Worm (Caenorhabditis elegans): ENCODE measurements around the gene M03E7.3.

M03E7.3 gene

ce11 chrV:5596391-5597030 is 18.3 kb upstream of the M03E7.3 start, which contains the start of gene zhit-1 (continued):
- TF ChIP-seq mcd-1 (GFP tag; IDR thresholded peaks at IDR 0.05): peak; percentile 87
- TF ChIP-seq ztf-26 (tag; optimal IDR thresholded peaks at IDR 0.05): no peak
- peak; percentile 25 for TF ChIP-seq him-1 (tag; optimal IDR thresholded peaks at IDR 0.05)
- no peak for TF ChIP-seq lir-1 (GFP tag; conservative IDR thresholded peaks at IDR 0.05)
- no peak for TF ChIP-seq ceh-91 (GFP tag; IDR thresholded peaks at IDR 0.05)
- no peak for TF ChIP-seq nhr-179 (tag; optimal IDR thresholded peaks at IDR 0.05)
- TF ChIP-seq F52B5.7 (tag; optimal IDR thresholded peaks at IDR 0.05): no peak
- no peak for TF ChIP-seq C06A6.2 (GFP tag; conservative IDR thresholded peaks at IDR 0.05)
- TF ChIP-seq F22D6.2 (tag; optimal IDR thresholded peaks at IDR 0.05): no peak
- peak in 2 of 3 experiments; percentile 60 to 73 for TF ChIP-seq lin-35 (GFP tag; optimal IDR thresholded peaks at IDR 0.05)
- no peak for TF ChIP-seq hrde-1 (tag; optimal IDR thresholded peaks at IDR 0.05; ENCODE audit: borderline replicate concordance)
- TF ChIP-seq B0035.1 (tag; optimal IDR thresholded peaks at IDR 0.05): no peak
- no peak for TF ChIP-seq B0336.3 (GFP tag; IDR thresholded peaks at IDR 0.05)
- TF ChIP-seq F55B11.4 (tag; optimal IDR thresholded peaks at IDR 0.05; ENCODE audit: borderline replicate concordance, insufficient read depth): no peak
- TF ChIP-seq madf-6 (GFP tag; IDR thresholded peaks at IDR 0.05): peak; percentile 37
- no peak for TF ChIP-seq chd-7 (tag; optimal IDR thresholded peaks at IDR 0.05)
- TF ChIP-seq C17E4.6 (GFP tag; IDR thresholded peaks at IDR 0.05): no peak

ce11 chrV:5601263-5601662 is 13.6 kb upstream of the M03E7.3 start, which contains the start of gene CD4.8:
Gene CD4.8 (minus strand): TSS chrV:5601363.
- TF ChIP-seq gei-17 (GFP tag; optimal IDR thresholded peaks at IDR 0.05): no peak
- no peak for TF ChIP-seq bed-1 (GFP tag; IDR thresholded peaks at IDR 0.05)
- no peak for TF ChIP-seq B0261.1 (tag; optimal IDR thresholded peaks at IDR 0.05)
- TF ChIP-seq nhr-90 (tag; optimal IDR thresholded peaks at IDR 0.05): no peak
- no peak for TF ChIP-seq ztf-26 (tag; optimal IDR thresholded peaks at IDR 0.05)
- no peak for TF ChIP-seq tbp1 (GFP tag; optimal IDR thresholded peaks at IDR 0.05)

ce11 chrV:5602407-5602806 is 12.4 kb upstream of the M03E7.3 start:
- TF ChIP-seq hmg-1.2 (GFP tag; IDR thresholded peaks at IDR 0.05) (peak; percentile 72), xnd-1 (tag; optimal IDR thresholded peaks at IDR 0.05) (peak; percentile 7), pbrm-1 (GFP tag; IDR thresholded peaks at IDR 0.05) (0 out of 2 replicates have a peak, but pooled peaks have one; percentile 16), attf-6 (GFP tag; IDR thresholded peaks at IDR 0.05) (peak; percentile 12; the same call in 1 of the 2 replicates), snpc-3.4 (tag; optimal IDR thresholded peaks at IDR 0.05) (peak; percentile 32), mcd-1 (GFP tag; IDR thresholded peaks at IDR 0.05) (peak; percentile 39), snpc-4 (GFP tag; optimal IDR thresholded peaks at IDR 0.05) (peak; percentile 77), snpc-4 (tag; optimal IDR thresholded peaks at IDR 0.05) (peak in 3 of 4 experiments; percentile 79 to 98 (median 96)), snpc-1.1 (tag; optimal IDR thresholded peaks at IDR 0.05; ENCODE audit: insufficient read depth) (peak; percentile 79)

- no peak for TF ChIP-seq egl-44 (GFP tag; IDR thresholded peaks at IDR 0.05)
- TF ChIP-seq C06A6.2 (GFP tag; conservative IDR thresholded peaks at IDR 0.05): no peak
- TF ChIP-seq zim-3 (tag; optimal IDR thresholded peaks at IDR 0.05): no peak
- no peak for TF ChIP-seq ztf-6 (GFP tag; IDR thresholded peaks at IDR 0.05)
These were observed 8.6 kb upstream of the M03E7.3 start, which contains the start of gene CD4.1 for ce11 chrV:5606255-5606654. Gene CD4.1 (plus strand): TSS chrV:5606555.

Measured in whole organism, young adult.